Worm (Caenorhabditis elegans): ENCODE results near the gene cids-1.
A peak's percentile ranks its signal among the peaks of the same experiment; 100 is the strongest.

cids-1 gene

ce11 chrIII:8232634-8233033 is 11.6 kb upstream of the cids-1 start, which contains the start of gene henn-1:
henn-1 (plus strand) TSS chrIII:8232651.
- TF ChIP-seq dao-5 (tag; optimal IDR thresholded peaks at IDR 0.05) (no peak), him-1 (tag; optimal IDR thresholded peaks at IDR 0.05) (no peak), W03F9.2 (tag; optimal IDR thresholded peaks at IDR 0.05) (no peak)

ce11 chrIII:8235358-8235757 is 8.9 kb upstream of the cids-1 start, which contains the start of gene C02F5.14:
C02F5.14 (minus strand) TSS chrIII:8235514.
- TF ChIP-seq him-1 (tag; optimal IDR thresholded peaks at IDR 0.05): no peak
- no peak for TF ChIP-seq W03F9.2 (tag; optimal IDR thresholded peaks at IDR 0.05)
- no peak for TF ChIP-seq dao-5 (tag; optimal IDR thresholded peaks at IDR 0.05)

- TF ChIP-seq W03F9.2 (tag; optimal IDR thresholded peaks at IDR 0.05) (no peak), dao-5 (tag; optimal IDR thresholded peaks at IDR 0.05) (no peak), him-1 (tag; optimal IDR thresholded peaks at IDR 0.05) (no peak)
Observed at ce11 chrIII:8235880-8236279, 8.4 kb upstream of the cids-1 start, which contains the start of gene C02F5.5. C02F5.5 (plus strand) TSS chrIII:8236180.

- TF ChIP-seq dao-5 (tag; optimal IDR thresholded peaks at IDR 0.05) (no peak), W03F9.2 (tag; optimal IDR thresholded peaks at IDR 0.05) (no peak), him-1 (tag; optimal IDR thresholded peaks at IDR 0.05) (no peak)
Observed at ce11 chrIII:8237827-8238226, 6.4 kb upstream of the cids-1 start, which contains the start of gene tsp-2. tsp-2 (minus strand) TSS chrIII:8237935.

- no peak for TF ChIP-seq dao-5 (tag; optimal IDR thresholded peaks at IDR 0.05)
- TF ChIP-seq W03F9.2 (tag; optimal IDR thresholded peaks at IDR 0.05): no peak
- no peak for TF ChIP-seq him-1 (tag; optimal IDR thresholded peaks at IDR 0.05)
Observed at ce11 chrIII:8239325-8239724, 4.9 kb upstream of the cids-1 start, which contains the start of gene tsp-1. tsp-1 (minus strand) TSS chrIII:8239423.

ce11 chrIII:8240247-8240646 is 4.0 kb upstream of the cids-1 start:
- TF ChIP-seq dao-5 (tag; optimal IDR thresholded peaks at IDR 0.05) (no peak), him-1 (tag; optimal IDR thresholded peaks at IDR 0.05) (no peak), W03F9.2 (tag; optimal IDR thresholded peaks at IDR 0.05) (no peak)

ce11 chrIII:8240948-8241347 is 3.3 kb upstream of the cids-1 start:
- TF ChIP-seq him-1 (tag; optimal IDR thresholded peaks at IDR 0.05) (no peak), dao-5 (tag; optimal IDR thresholded peaks at IDR 0.05) (no peak), W03F9.2 (tag; optimal IDR thresholded peaks at IDR 0.05) (no peak)

DNA sequence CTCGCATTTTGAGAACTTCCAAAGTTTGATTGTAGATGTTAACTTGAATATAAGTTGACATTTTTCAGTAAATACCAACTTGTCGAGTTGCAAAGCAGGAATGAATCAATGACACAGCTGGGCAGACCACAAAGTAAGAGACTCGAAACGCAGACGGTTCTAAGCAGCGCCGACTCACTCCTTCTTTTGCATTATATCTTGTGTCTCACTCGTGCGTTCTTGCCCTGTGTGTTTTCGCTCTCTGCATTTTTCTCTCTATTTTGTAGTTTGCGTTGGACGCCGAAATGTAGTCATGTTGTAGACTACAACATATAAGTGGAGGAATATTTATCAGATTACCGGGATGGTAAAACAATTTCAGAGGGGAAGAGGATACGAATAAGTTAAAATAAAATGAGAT is 1.4 kb upstream of the cids-1 start, which contains the start of gene C02F5.12:
C02F5.12 (minus strand) TSS at position 221 of the 400 bp plus-strand sequence.
- TF ChIP-seq him-1 (tag; optimal IDR thresholded peaks at IDR 0.05) (no peak), dao-5 (tag; optimal IDR thresholded peaks at IDR 0.05) (no peak), W03F9.2 (tag; optimal IDR thresholded peaks at IDR 0.05) (no peak)

DNA sequence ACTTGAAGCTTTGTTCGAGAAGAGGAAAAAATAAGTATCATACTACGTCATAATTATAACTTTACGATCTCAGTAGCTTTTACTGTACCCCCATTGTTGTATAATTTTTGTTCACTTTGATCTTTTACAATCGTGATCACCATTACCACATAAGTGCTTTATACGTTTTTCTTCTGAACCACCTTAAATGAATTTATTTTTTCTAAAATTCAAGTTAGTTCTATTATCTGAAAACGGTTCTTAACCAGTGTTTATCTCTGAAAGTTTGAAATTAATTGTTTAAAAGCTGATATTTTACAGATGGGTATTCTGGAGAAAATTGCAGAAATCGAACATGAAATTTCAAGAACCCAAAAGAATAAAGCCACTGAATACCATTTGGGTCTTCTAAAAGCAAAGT is 1.3 kb downstream of the cids-1 start, which contains the start of gene C02F5.3:
C02F5.3 (plus strand) TSS at position 301 of the 400 bp plus-strand sequence.
- TF ChIP-seq W03F9.2 (tag; optimal IDR thresholded peaks at IDR 0.05): no peak
- TF ChIP-seq dao-5 (tag; optimal IDR thresholded peaks at IDR 0.05): no peak
- TF ChIP-seq him-1 (tag; optimal IDR thresholded peaks at IDR 0.05): no peak

DNA sequence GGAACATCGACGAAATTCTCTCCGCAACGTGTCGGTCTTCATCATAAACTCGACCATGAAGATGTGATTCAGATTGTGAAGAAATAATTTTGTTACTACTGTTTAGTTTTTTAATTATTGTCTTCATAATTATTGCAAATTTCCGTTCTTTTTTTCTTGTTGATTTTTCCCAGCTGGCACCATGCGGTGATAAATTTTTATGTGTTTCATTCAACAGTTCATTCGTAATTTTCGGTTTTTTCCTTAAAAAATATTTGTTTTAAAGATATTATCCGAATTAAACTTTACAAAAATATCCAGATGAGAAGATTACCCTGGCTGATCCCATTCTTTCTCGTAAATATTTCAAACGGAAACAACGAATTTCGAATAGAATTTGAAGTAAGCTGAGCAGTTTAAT is 2.8 kb downstream of the cids-1 start, which contains the start of gene C02F5.13:
C02F5.13 (plus strand) TSS at position 301 of the 400 bp plus-strand sequence.
- no peak for TF ChIP-seq him-1 (tag; optimal IDR thresholded peaks at IDR 0.05)
- TF ChIP-seq dao-5 (tag; optimal IDR thresholded peaks at IDR 0.05): no peak
- TF ChIP-seq W03F9.2 (tag; optimal IDR thresholded peaks at IDR 0.05): no peak

DNA sequence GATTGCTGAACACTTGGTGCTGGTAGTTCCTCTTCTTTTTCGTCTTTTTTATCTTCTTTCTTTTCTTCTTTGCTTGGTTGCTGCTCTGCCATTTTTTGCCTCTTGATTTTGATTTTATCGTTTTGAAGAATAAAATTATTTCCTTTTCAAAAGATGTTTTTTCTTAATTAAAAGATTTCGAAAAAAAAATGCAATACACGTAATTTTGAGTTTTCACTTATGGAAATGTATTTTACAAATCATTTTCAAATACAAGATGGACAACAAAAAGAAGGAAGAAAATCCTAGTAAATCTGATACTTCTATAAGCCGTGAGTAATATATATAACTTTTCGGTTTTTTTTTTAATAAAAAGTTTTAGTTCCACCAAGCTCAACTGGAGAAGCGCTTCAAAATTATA is 5.1 kb downstream of the cids-1 start, which contains the start of the genes C02F5.10 and C02F5.2:
C02F5.10 (minus strand) TSS at position 101 of the 400 bp plus-strand sequence.
C02F5.2 (plus strand) TSS at position 239 of the 400 bp plus-strand sequence.
- TF ChIP-seq him-1 (tag; optimal IDR thresholded peaks at IDR 0.05) (no peak), W03F9.2 (tag; optimal IDR thresholded peaks at IDR 0.05) (no peak), dao-5 (tag; optimal IDR thresholded peaks at IDR 0.05) (no peak)

DNA sequence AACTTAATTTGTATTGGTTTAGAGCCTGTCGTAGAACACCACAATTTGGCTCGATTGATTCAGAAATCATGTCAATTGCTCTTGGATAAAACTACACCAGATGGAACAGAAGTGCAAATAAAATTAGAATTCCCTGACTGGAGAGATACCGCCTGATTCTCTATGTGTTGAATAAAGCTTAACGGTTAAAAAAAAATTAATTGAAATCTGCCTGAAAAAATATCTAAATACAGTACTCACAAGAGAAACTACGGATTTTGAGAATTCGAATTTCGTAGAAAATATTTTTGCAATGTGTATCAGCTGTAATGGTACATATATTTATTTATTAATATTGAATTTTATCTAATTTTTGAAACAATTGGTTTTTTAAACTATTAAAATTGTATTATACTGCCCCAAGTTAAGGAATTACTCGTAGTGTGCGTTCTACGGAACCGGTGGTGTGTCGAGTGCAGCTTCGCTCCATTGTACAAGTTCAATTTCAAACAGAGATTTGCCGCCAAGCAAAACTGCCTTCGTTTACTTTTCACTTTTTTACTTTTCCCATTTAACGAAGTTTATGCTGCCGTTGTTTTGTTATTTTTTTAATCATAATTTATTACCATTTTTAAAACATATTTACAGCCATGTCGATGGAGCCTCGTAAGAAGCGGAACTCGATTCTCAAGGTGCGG is 5.9 kb downstream of the cids-1 start, which contains the start of gene knl-1:
knl-1 (plus strand) TSS at position 626 of the 677 bp plus-strand sequence.
- TF ChIP-seq dao-5 (tag; optimal IDR thresholded peaks at IDR 0.05) (no peak), him-1 (tag; optimal IDR thresholded peaks at IDR 0.05) (no peak), W03F9.2 (tag; optimal IDR thresholded peaks at IDR 0.05) (peak; percentile 50)

DNA sequence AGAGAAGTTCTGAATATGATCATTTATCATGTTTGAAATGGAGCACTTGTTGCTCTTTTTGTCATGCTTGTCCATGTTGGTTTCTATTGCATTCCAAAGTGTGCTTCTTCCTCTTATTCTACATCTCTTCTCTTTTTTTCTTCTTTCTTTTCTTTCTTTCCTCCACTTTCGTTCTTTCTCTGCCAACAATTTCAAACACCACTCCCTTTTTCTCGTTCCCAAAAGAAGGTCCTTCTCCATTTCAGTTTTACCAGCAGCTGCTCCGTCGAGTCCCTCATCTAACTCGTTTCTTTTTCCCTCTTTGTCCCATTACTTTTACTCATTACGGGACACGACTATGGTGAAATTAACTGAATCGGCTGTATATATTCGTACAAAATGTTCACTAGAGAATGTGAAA is 10.7 kb downstream of the cids-1 start, which contains the start of gene F09G8.5:
F09G8.5 (plus strand) TSS at position 38 of the 400 bp plus-strand sequence.
- TF ChIP-seq him-1 (tag; optimal IDR thresholded peaks at IDR 0.05) (no peak), dao-5 (tag; optimal IDR thresholded peaks at IDR 0.05) (no peak), W03F9.2 (tag; optimal IDR thresholded peaks at IDR 0.05) (no peak)

DNA sequence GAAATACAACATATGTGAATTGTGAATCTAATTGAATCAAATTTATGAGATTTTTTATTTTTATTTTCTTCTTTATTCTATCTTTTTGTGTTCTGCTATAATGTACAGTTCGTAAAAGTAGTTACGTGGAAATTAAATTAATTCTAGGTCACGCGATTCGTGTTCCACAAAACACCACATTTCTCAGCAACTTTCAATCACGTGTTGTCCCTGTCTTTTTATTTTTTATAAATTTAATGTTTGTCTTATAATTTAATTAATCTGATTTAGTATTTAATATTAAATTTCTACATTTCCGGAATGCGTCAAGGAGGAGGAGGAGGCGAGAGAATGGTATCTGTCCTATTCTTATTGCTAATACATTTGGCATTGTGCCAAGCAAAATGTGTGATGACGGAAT is 13.8 kb downstream of the cids-1 start, which contains the start of gene ncr-2:
ncr-2 (plus strand) TSS at position 301 of the 400 bp plus-strand sequence.
- TF ChIP-seq dao-5 (tag; optimal IDR thresholded peaks at IDR 0.05): no peak
- TF ChIP-seq him-1 (tag; optimal IDR thresholded peaks at IDR 0.05): no peak
- no peak for TF ChIP-seq W03F9.2 (tag; optimal IDR thresholded peaks at IDR 0.05)
